Worm (Caenorhabditis elegans) whole organism, young adult: Measurements from ENCODE around the gene gtl-1.
A peak's percentile ranks its signal among the peaks of the same experiment; 100 is the strongest.
"Not testable (repeated sequence)": the region's sequence is repeated elsewhere in the genome, so short reads cannot be mapped to it uniquely, and the experiment has no call there.

Experiments
- F49E8.2 ChIP-seq: sonication (generic microtip); optimal IDR thresholded peaks from 3 replicates; lab custom pipeline; 2017; ENCODE audit warnings: missing genetic modification characterization, mild to moderate bottlenecking, missing compliant biosample characterization, antibody characterized with exemption, moderate library complexity; ENCODE audit not compliant: insufficient read depth
- T07F8.4 ChIP-seq: sonication (generic microtip); optimal IDR thresholded peaks from 2 replicates; lab custom pipeline; 2016; ENCODE audit warnings: mild to moderate bottlenecking, missing genetic modification characterization, moderate library complexity, missing compliant biosample characterization
- Y79H2A.3 ChIP-seq: fragments of 200-800 bp; sonication (Bioruptor generic); conservative IDR thresholded peaks from 2 replicates; pipeline ENCODE4 v1.3.6; 2022; ENCODE audit warnings: missing genetic modification reagents, missing genetic modification characterization, missing compliant biosample characterization
- ZK185.1 ChIP-seq: sonication (generic microtip); optimal IDR thresholded peaks from 2 replicates; lab custom pipeline; 2016; ENCODE audit warnings: mild to moderate bottlenecking, missing genetic modification characterization, missing compliant biosample characterization; ENCODE audit not compliant: poor library complexity, severe bottlenecking
- aptf-3 ChIP-seq: fragments of 200-800 bp; sonication (Bioruptor generic); IDR thresholded peaks from 2 replicates; pipeline ENCODE4 v1.3.6; 2022; ENCODE audit warnings: missing genetic modification characterization, missing compliant biosample characterization
- athp-1 ChIP-seq: sonication (generic microtip); optimal IDR thresholded peaks from 2 replicates; lab custom pipeline; 2017; ENCODE audit warnings: mild to moderate bottlenecking, missing genetic modification characterization, missing compliant biosample characterization
- bed-2 ChIP-seq: fragments of 200-800 bp; sonication (Bioruptor generic); IDR thresholded peaks from 2 replicates; pipeline ENCODE4 v1.3.6; 2022; ENCODE audit warnings: missing genetic modification reagents, missing genetic modification characterization, missing compliant biosample characterization
- ccch-3 ChIP-seq: fragments of 200-800 bp; sonication (Bioruptor generic); optimal IDR thresholded peaks from 2 replicates; lab custom pipeline; 2018; ENCODE audit warnings: mild to moderate bottlenecking, missing genetic modification characterization, missing compliant biosample characterization
- ceh-91 ChIP-seq: fragments of 200-800 bp; sonication (Bioruptor generic); IDR thresholded peaks from 2 replicates; pipeline ENCODE4 v1.3.6; 2022; ENCODE audit warnings: missing genetic modification reagents, missing genetic modification characterization, missing compliant biosample characterization
- dox-1 ChIP-seq: fragments of 200-800 bp; sonication (Bioruptor generic); IDR thresholded peaks from 2 replicates; pipeline ENCODE4 v1.3.6; 2022; ENCODE audit warnings: missing genetic modification reagents, missing genetic modification characterization, missing compliant biosample characterization
- ets-4 ChIP-seq: fragments of 200-800 bp; sonication (Bioruptor generic); optimal IDR thresholded peaks from 2 replicates; lab custom pipeline; 2018; ENCODE audit warnings: mild to moderate bottlenecking, missing genetic modification characterization, missing compliant biosample characterization
- hmg-20 ChIP-seq: fragments of 200-800 bp; sonication (Bioruptor generic); IDR thresholded peaks from 2 replicates; pipeline ENCODE4 v1.3.6; 2022; ENCODE audit warnings: missing genetic modification reagents, missing genetic modification characterization, missing compliant biosample characterization
- lag-1 ChIP-seq: fragments of 200-800 bp; sonication (Bioruptor generic); IDR thresholded peaks from 2 replicates; pipeline ENCODE4 v1.3.6; 2022; ENCODE audit warnings: missing genetic modification reagents, missing genetic modification characterization, missing compliant biosample characterization
- let-607 ChIP-seq, 2 experiments: fragments of 200-800 bp in 1 of 2; sonication (Bioruptor generic) in 1 of 2; sonication (generic microtip) in 1 of 2; optimal IDR thresholded peaks; 2 replicates each; lab custom pipeline; 2016 to 2018; ENCODE audit warnings: mild to moderate bottlenecking in 2 of 2, missing compliant biosample characterization in 2 of 2, missing genetic modification characterization in 2 of 2, moderate library complexity in 2 of 2, missing genotype in 1 of 2
- lin-26 ChIP-seq: fragments of 200-800 bp; sonication (Bioruptor generic); IDR thresholded peaks from 2 replicates; pipeline ENCODE4 v1.3.6; 2022; ENCODE audit warnings: missing genetic modification reagents, missing genetic modification characterization, missing compliant biosample characterization
- lin-54 ChIP-seq: fragments of 200-800 bp; sonication (Bioruptor generic); optimal IDR thresholded peaks from 2 replicates; lab custom pipeline; 2018; ENCODE audit warnings: mild to moderate bottlenecking, missing genetic modification characterization, missing compliant biosample characterization
- nhr-120 ChIP-seq: fragments of 200-800 bp; sonication (Bioruptor generic); IDR thresholded peaks from 2 replicates; pipeline ENCODE4 v1.3.6; 2022; ENCODE audit warnings: missing genetic modification characterization, missing compliant biosample characterization
- nhr-80 ChIP-seq: sonication (generic microtip); optimal IDR thresholded peaks from 2 replicates; lab custom pipeline; 2016; ENCODE audit warnings: missing genetic modification characterization, missing compliant biosample characterization
- pha-4 ChIP-seq: fragments of 150-350 bp; sonication (generic microtip); optimal IDR thresholded peaks from 2 replicates; lab custom pipeline; 2014; ENCODE audit warnings: missing biosample characterization, missing genetic modification reagents, missing genetic modification characterization
- repo-1 ChIP-seq: sonication (generic microtip); optimal IDR thresholded peaks from 2 replicates; lab custom pipeline; 2017; ENCODE audit warnings: mild to moderate bottlenecking, missing genetic modification characterization, missing compliant biosample characterization
- sea-2 ChIP-seq: fragments of 200-800 bp; sonication (Bioruptor generic); IDR thresholded peaks from 2 replicates; pipeline ENCODE4 v1.3.6; 2022; ENCODE audit warnings: missing genetic modification characterization, missing compliant biosample characterization
- snpc-4 ChIP-seq, 5 experiments: fragments of 150-350 bp in 1 of 5; sonication (generic microtip) in 4 of 5; optimal IDR thresholded peaks; 2 replicates each; lab custom pipeline; 2014 to 2018; ENCODE audit warnings: missing genetic modification characterization in 5 of 5, missing biosample characterization in 3 of 5, antibody characterized with exemption in 2 of 5, mild to moderate bottlenecking in 2 of 5, missing compliant biosample characterization in 2 of 5, missing genotype in 2 of 5, moderate library complexity in 2 of 5, missing genetic modification reagents in 1 of 5
- tbp1 ChIP-seq: fragments of 200-800 bp; sonication (Bioruptor generic); optimal IDR thresholded peaks from 2 replicates; lab custom pipeline; 2018; ENCODE audit warnings: mild to moderate bottlenecking, missing genetic modification characterization, missing compliant biosample characterization
- unc-62 ChIP-seq: fragments of 150-350 bp; optimal IDR thresholded peaks from 2 replicates; lab custom pipeline; 2014; ENCODE audit warnings: missing biosample characterization, missing genetic modification reagents, missing genetic modification characterization
- zfh-2 ChIP-seq: fragments of 200-800 bp; sonication (Bioruptor generic); conservative IDR thresholded peaks from 2 replicates; pipeline ENCODE4 v1.3.6; 2022; ENCODE audit warnings: missing genetic modification reagents, missing genetic modification characterization, missing compliant biosample characterization
- zim-3 ChIP-seq: sonication (generic microtip); optimal IDR thresholded peaks from 2 replicates; lab custom pipeline; 2017; ENCODE audit warnings: mild to moderate bottlenecking, missing genetic modification characterization, moderate library complexity, missing compliant biosample characterization
- ztf-22 ChIP-seq: fragments of 200-800 bp; sonication (Bioruptor generic); optimal IDR thresholded peaks from 2 replicates; lab custom pipeline; 2018; ENCODE audit warnings: mild to moderate bottlenecking, missing genetic modification characterization, moderate library complexity, missing compliant biosample characterization
- ztf-26 ChIP-seq: sonication (generic microtip); optimal IDR thresholded peaks from 2 replicates; lab custom pipeline; 2017; ENCODE audit warnings: missing genetic modification characterization, missing compliant biosample characterization

Gene gtl-1

DNA sequence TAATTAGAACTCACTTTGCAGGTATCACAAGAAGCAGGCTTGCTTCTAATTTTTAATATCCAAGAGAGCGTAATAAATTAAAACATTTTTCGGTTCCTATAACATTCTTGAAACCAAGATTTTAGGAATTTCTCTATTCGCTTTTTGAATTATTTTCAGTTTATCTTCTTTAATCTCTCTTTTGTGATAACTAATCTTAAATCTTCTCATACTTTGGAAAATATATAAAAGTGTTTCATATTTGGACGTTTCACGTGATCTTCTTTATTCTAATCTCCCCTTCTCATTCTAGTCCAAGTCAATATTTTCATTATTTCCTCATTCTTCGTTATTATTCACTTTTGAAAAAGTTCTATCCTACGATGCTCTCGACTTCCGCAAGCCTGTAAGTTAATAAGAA lies 2.2 kb upstream of the gtl-1 start, which contains the start of gene F54D1.1 (continued):
- TF ChIP-seq ceh-91 (GFP tag; lab: Robert Waterston, UW): no peak

- TF ChIP-seq F49E8.2 (tag; lab: Kevin White, UChicago) (no peak), snpc-4 (GFP tag; optimal IDR thresholded peaks at IDR 0.05; lab: Kevin White, UChicago) (no peak), snpc-4 (tag; optimal IDR thresholded peaks at IDR 0.05; lab: Kevin White, UChicago) (no peak), lin-26 (GFP tag; lab: Robert Waterston, UW) (no peak), lag-1 (GFP tag; lab: Robert Waterston, UW) (no peak), lin-54 (GFP tag; lab: Kevin White, UChicago) (no peak), hmg-20 (GFP tag; lab: Robert Waterston, UW) (no peak), Y79H2A.3 (GFP tag; lab: Robert Waterston, UW) (no peak), bed-2 (GFP tag; lab: Robert Waterston, UW) (no peak), unc-62 (GFP tag; lab: Kevin White, UChicago) (no peak), ccch-3 (no peak), zim-3 (no peak), ceh-91 (GFP tag; lab: Robert Waterston, UW) (no peak), aptf-3 (no peak), ztf-26 (tag; lab: Kevin White, UChicago) (no peak), athp-1 (tag; lab: Kevin White, UChicago) (no peak), T07F8.4 (tag; lab: Kevin White, UChicago) (no peak), tbp1 (GFP tag; lab: Kevin White, UChicago) (no peak), ztf-22 (GFP tag; lab: Kevin White, UChicago) (no peak), ZK185.1 (no peak)
Measured at ce11 chrIV:11260544-11261227, 1.4 kb upstream of the gtl-1 start, which contains the start of gene C05C12.5. TSS of gene C05C12.5 (minus strand) at chrIV:11261185.

ce11 chrIV:11257476-11257875 lies 1.9 kb downstream of the gtl-1 start:
- TF ChIP-seq dox-1 (GFP tag; lab: Robert Waterston, UW) (peak; percentile 57), ets-4 (GFP tag; lab: Kevin White, UChicago) (peak; percentile 56), sea-2 (no peak), repo-1 (tag; lab: Kevin White, UChicago) (no peak), nhr-80 (peak; percentile 95)
- TF ChIP-seq, all 124 proteins: peak for 3

DNA sequence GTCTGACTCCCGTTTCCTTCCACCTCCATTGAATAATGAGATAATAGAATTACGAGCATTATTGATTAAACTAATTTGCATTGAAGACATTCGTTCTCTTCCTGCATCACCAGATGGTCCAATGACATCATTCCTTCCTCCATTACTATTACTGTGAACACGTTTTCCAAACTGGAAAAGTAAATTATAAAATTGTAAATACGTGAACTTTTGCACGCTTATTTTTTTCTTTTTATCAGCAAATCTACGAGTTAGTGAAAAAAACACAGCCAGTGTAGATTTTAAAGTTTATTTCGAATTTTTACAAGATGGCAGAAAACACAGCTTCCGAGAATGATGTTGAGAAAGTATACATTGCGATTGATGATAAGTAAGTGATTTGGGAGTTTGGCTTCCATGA lies 5.6 kb downstream of the gtl-1 start, which contains the start of gene C05C12.1:
Gene C05C12.1 (plus strand): TSS at position 301 of the 400 bp plus-strand sequence.
- not testable (repeated sequence) for TF ChIP-seq ztf-22 (GFP tag; lab: Kevin White, UChicago); nhr-120; lin-54 (GFP tag; lab: Kevin White, UChicago)

DNA sequence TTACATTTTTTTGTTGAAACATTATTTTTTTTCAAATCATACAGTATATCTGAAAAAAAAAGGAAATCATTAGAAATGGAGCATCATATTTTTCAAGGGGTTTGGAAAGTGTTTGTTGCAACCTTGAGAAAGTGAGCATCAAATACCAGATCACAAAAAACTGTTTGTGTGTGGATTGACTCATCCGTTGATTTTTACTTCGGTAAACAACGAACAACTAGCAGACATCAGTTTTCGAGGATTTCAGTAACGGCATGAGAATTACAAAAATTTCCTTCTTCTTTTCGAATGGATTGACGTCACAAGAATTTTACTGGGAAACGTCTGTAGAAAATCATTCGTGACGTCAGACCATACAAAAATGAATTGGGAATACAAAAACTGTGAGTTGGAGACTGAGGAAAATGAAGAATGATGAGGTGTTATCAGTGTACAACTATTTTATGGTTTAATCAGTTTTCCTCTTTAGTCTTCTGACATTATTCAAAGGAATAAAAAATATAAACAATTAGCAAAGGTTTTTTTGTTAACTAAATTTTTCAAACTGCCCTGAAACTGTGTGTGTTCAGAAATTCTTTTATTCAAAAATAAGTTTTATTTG lies 11.2 kb downstream of the gtl-1 start, which contains the start of gene C05C12.4:
Gene C05C12.4 (minus strand): TSS at position 51 of the 601 bp plus-strand sequence.
- TF ChIP-seq nhr-80 (peak; percentile 35), zfh-2 (no peak), let-607 (tag; optimal IDR thresholded peaks at IDR 0.05; lab: Kevin White, UChicago) (peak in 1 of 2 experiments; percentile 20), pha-4 (peak; percentile 4)
